In genomic region chr3L:11237127-11237759, dm6 we compare ENCODE assay signal across 1 fruit fly cellular context.
TF ChIP-seq lines count a peak whose summit lies in the region.

No protein-coding gene starts in this region.

TF ChIP-seq in whole organism, embryonic, 481 proteins besides CTCF, POLR2A, EP300 and RAD21 (continued from another document):
- TF ChIP-seq slbo (GFP tag; IDR thresholded peaks at IDR 0.05; lab: Robert Waterston, UW) (no peak), chinmo (GFP tag; IDR thresholded peaks at IDR 0.05; lab: Robert Waterston, UW; ENCODE audit: partially characterized antibody) (no peak), dan (GFP tag; IDR thresholded peaks at IDR 0.05; lab: Robert Waterston, UW) (no peak), nerfin-2 (GFP tag; IDR thresholded peaks at IDR 0.05; lab: Robert Waterston, UW; ENCODE audit: partially characterized antibody) (no peak), Spps (tag; optimal IDR thresholded peaks at IDR 0.05; lab: Kevin White, UChicago) (no peak), CG4854 (GFP tag; optimal IDR thresholded peaks at IDR 0.05; lab: Kevin White, UChicago) (no peak), gem (tag; optimal IDR thresholded peaks at IDR 0.05; lab: Kevin White, UChicago) (peak; percentile 3), odd (GFP tag; optimal IDR thresholded peaks at IDR 0.05; lab: Kevin White, UChicago) (no peak), vnd (GFP tag; IDR thresholded peaks at IDR 0.05; lab: Robert Waterston, UW; ENCODE audit: partially characterized antibody) (no peak), kah (GFP tag; optimal IDR thresholded peaks at IDR 0.05; lab: Kevin White, UChicago) (no peak), CG9817 (tag; optimal IDR thresholded peaks at IDR 0.05; lab: Kevin White, UChicago) (no peak), Dll (GFP tag; IDR thresholded peaks at IDR 0.05; lab: Robert Waterston, UW; ENCODE audit: partially characterized antibody) (no peak), HLH3B (GFP tag; IDR thresholded peaks at IDR 0.05; lab: Robert Waterston, UW) (no peak), CG3281 (GFP tag; optimal IDR thresholded peaks at IDR 0.05; lab: Kevin White, UChicago) (no peak), Vsx1 (GFP tag; optimal IDR thresholded peaks at IDR 0.05; lab: Kevin White, UChicago) (no peak), CG8281 (tag; optimal IDR thresholded peaks at IDR 0.05; lab: Kevin White, UChicago) (no peak), CG12659 (GFP tag; optimal IDR thresholded peaks at IDR 0.05; lab: Kevin White, UChicago) (no peak), CG9609 (GFP tag; optimal IDR thresholded peaks at IDR 0.05; lab: Kevin White, UChicago) (no peak), Ets65A (GFP tag; lab: Kevin White, UChicago) (no peak), z (GFP tag; IDR thresholded peaks at IDR 0.05; lab: Robert Waterston, UW) (no peak), CG11093 (GFP tag; IDR thresholded peaks at IDR 0.05; lab: Robert Waterston, UW) (no peak), CG1233 (GFP tag; optimal IDR thresholded peaks at IDR 0.05; lab: Kevin White, UChicago) (no peak), Atf6 (GFP tag; IDR thresholded peaks at IDR 0.05; lab: Robert Waterston, UW) (no peak), Antp (GFP tag; optimal IDR thresholded peaks at IDR 0.05; lab: Kevin White, UChicago) (no peak), CG8478 (optimal IDR thresholded peaks at IDR 0.05; lab: Kevin White, UChicago) (no peak), CG14860 (GFP tag; IDR thresholded peaks at IDR 0.05; lab: Robert Waterston, UW; ENCODE audit: partially characterized antibody) (no peak), CG12104 (GFP tag; optimal IDR thresholded peaks at IDR 0.05; lab: Kevin White, UChicago) (no peak), Hey (tag; optimal IDR thresholded peaks at IDR 0.05; lab: Kevin White, UChicago) (no peak), CG11398 (GFP tag; optimal IDR thresholded peaks at IDR 0.05; lab: Kevin White, UChicago) (no peak), CG9876 (GFP tag; optimal IDR thresholded peaks at IDR 0.05; lab: Kevin White, UChicago) (no peak), Gug (GFP tag; IDR thresholded peaks at IDR 0.05; lab: Robert Waterston, UW) (no peak), cato (GFP tag; optimal IDR thresholded peaks at IDR 0.05; lab: Kevin White, UChicago; ENCODE audit: borderline replicate concordance) (no peak), Eip74EF (GFP tag; optimal IDR thresholded peaks at IDR 0.05; lab: Kevin White, UChicago) (no peak), lola (GFP tag; optimal IDR thresholded peaks at IDR 0.05; lab: Kevin White, UChicago) (peak in 1 of 3 experiments; percentile 16), CG13775 (GFP tag; optimal IDR thresholded peaks at IDR 0.05; lab: Kevin White, UChicago) (no peak), HmgD (GFP tag; optimal IDR thresholded peaks at IDR 0.05; lab: Kevin White, UChicago) (no peak), corto (GFP tag; optimal IDR thresholded peaks at IDR 0.05; lab: Kevin White, UChicago) (no peak), Sox100B (GFP tag; optimal IDR thresholded peaks at IDR 0.05; lab: Kevin White, UChicago) (no peak), CG18262 (tag; optimal IDR thresholded peaks at IDR 0.05; lab: Kevin White, UChicago) (peak; percentile 35), MBD-R2 (GFP tag; IDR thresholded peaks at IDR 0.05; lab: Robert Waterston, UW) (no peak), tll (GFP tag; optimal IDR thresholded peaks at IDR 0.05; lab: Kevin White, UChicago) (peak in 1 of 2 experiments; percentile 99), pros (GFP tag; optimal IDR thresholded peaks at IDR 0.05; lab: Kevin White, UChicago) (no peak), vvl (GFP tag; IDR thresholded peaks at IDR 0.05; lab: Robert Waterston, UW) (no peak), CG17802 (tag; optimal IDR thresholded peaks at IDR 0.05; lab: Kevin White, UChicago) (no peak), bigmax (GFP tag; optimal IDR thresholded peaks at IDR 0.05; lab: Kevin White, UChicago) (no peak), CG13894 (tag; optimal IDR thresholded peaks at IDR 0.05; lab: Kevin White, UChicago) (no peak), CG8290 (GFP tag; optimal IDR thresholded peaks at IDR 0.05; lab: Kevin White, UChicago) (no peak), CG8290 (tag; optimal IDR thresholded peaks at IDR 0.05; lab: Kevin White, UChicago) (no peak), CG10147 (GFP tag; optimal IDR thresholded peaks at IDR 0.05; lab: Kevin White, UChicago) (no peak), CG13624 (GFP tag; optimal IDR thresholded peaks at IDR 0.05; lab: Kevin White, UChicago) (no peak), vfl (GFP tag; optimal IDR thresholded peaks at IDR 0.05; lab: Kevin White, UChicago) (peak; percentile 9), CG15479 (GFP tag; optimal IDR thresholded peaks at IDR 0.05; lab: Kevin White, UChicago) (peak; percentile 53), CG6854 (GFP tag; optimal IDR thresholded peaks at IDR 0.05; lab: Kevin White, UChicago) (no peak), zf30C (GFP tag; optimal IDR thresholded peaks at IDR 0.05; lab: Kevin White, UChicago) (peak; percentile 73), CG8924 (tag; optimal IDR thresholded peaks at IDR 0.05; lab: Kevin White, UChicago) (no peak), scrt (GFP tag; optimal IDR thresholded peaks at IDR 0.05; lab: Kevin White, UChicago) (no peak), dmrt11E (tag; optimal IDR thresholded peaks at IDR 0.05; lab: Kevin White, UChicago) (peak; percentile 26), CG1792 (GFP tag; optimal IDR thresholded peaks at IDR 0.05; lab: Kevin White, UChicago) (no peak), CG7963 (GFP tag; IDR thresholded peaks at IDR 0.05; lab: Robert Waterston, UW; ENCODE audit: partially characterized antibody) (0 out of 3 replicates have a peak, but pooled peaks have one; percentile 26), CG6654 (GFP tag; optimal IDR thresholded peaks at IDR 0.05; lab: Kevin White, UChicago) (no peak), hth (optimal IDR thresholded peaks at IDR 0.05; lab: Kevin White, UChicago) (no peak)
